Worm (Caenorhabditis elegans) whole organism, L1 larva: ENCODE data around the gene F31D4.2.

Experiments
- C04F5.9 ChIP-seq: sonication (generic microtip); optimal IDR thresholded peaks from 2 replicates; lab custom pipeline; 2016; ENCODE audit warnings: missing genetic modification characterization, missing compliant biosample characterization
- C16A3.4 ChIP-seq: fragments of 150-350 bp; optimal IDR thresholded peaks from 2 replicates; lab custom pipeline; 2014; ENCODE audit warnings: missing biosample characterization, missing genetic modification characterization
- F16B12.6 ChIP-seq: fragments of 150-350 bp; optimal IDR thresholded peaks from 2 replicates; lab custom pipeline; 2014; ENCODE audit warnings: missing biosample characterization, missing genetic modification characterization
- aha-1 ChIP-seq: fragments of 150-350 bp; optimal IDR thresholded peaks from 2 replicates; lab custom pipeline; 2014; ENCODE audit warnings: missing biosample characterization, missing genetic modification characterization
- aly-2 ChIP-seq: fragments of 150-350 bp; optimal IDR thresholded peaks from 2 replicates; lab custom pipeline; 2014; ENCODE audit warnings: missing biosample characterization, missing genetic modification characterization
- blmp-1 ChIP-seq: fragments of 150-350 bp; optimal IDR thresholded peaks from 2 replicates; lab custom pipeline; 2014; ENCODE audit warnings: missing biosample characterization, missing genetic modification characterization
- ceh-63 ChIP-seq: fragments of 200-800 bp; sonication (Bioruptor generic); optimal IDR thresholded peaks from 2 replicates; lab custom pipeline; 2018; ENCODE audit warnings: mild to moderate bottlenecking, missing genetic modification characterization, missing compliant biosample characterization
- ceh-82 ChIP-seq, 3 experiments: fragments of 150-350 bp in 1 of 3; sonication (generic microtip) in 2 of 3; optimal IDR thresholded peaks; 2 replicates each; lab custom pipeline; 2014 to 2017; ENCODE audit warnings: missing biosample characterization in 3 of 3, missing genetic modification characterization in 3 of 3
- ceh-88 ChIP-seq: fragments of 200-800 bp; sonication (Bioruptor generic); IDR thresholded peaks from 2 replicates; pipeline ENCODE4 v1.3.6; 2022; ENCODE audit warnings: missing genetic modification characterization, missing compliant biosample characterization
- ces-1 ChIP-seq: fragments of 150-350 bp; optimal IDR thresholded peaks from 2 replicates; lab custom pipeline; 2014; ENCODE audit warnings: missing biosample characterization, missing genetic modification reagents, missing genetic modification characterization
- egl-27 ChIP-seq, 2 experiments: fragments of 150-350 bp in 1 of 2; sonication (generic microtip); optimal IDR thresholded peaks; 3 replicates each; lab custom pipeline; 2017 to 2018; ENCODE audit warnings: missing biosample characterization in 2 of 2, missing genetic modification characterization in 2 of 2, missing genetic modification reagents in 2 of 2
- elt-2 ChIP-seq: sonication (generic microtip); optimal IDR thresholded peaks from 2 replicates; lab custom pipeline; 2016; ENCODE audit warnings: missing genetic modification characterization, mild to moderate bottlenecking, inconsistent platforms, missing compliant biosample characterization, missing genetic modification reagents
- ets-5 ChIP-seq: fragments of 200-800 bp; sonication (Bioruptor generic); IDR thresholded peaks from 2 replicates; pipeline ENCODE4 v1.3.6; 2022; ENCODE audit warnings: missing genetic modification characterization, missing compliant biosample characterization
- fkh-4 ChIP-seq: sonication (generic microtip); optimal IDR thresholded peaks from 2 replicates; lab custom pipeline; 2016; ENCODE audit warnings: missing compliant biosample characterization, missing genetic modification characterization, borderline replicate concordance
- grh-1 ChIP-seq: fragments of 200-800 bp; sonication (Bioruptor generic); IDR thresholded peaks from 2 replicates; pipeline ENCODE4 v1.3.6; 2022; ENCODE audit warnings: missing genetic modification reagents, missing genetic modification characterization, missing compliant biosample characterization
- hpl-2 ChIP-seq: fragments of 150-350 bp; optimal IDR thresholded peaks from 2 replicates; lab custom pipeline; 2014; ENCODE audit warnings: missing biosample characterization, missing genetic modification reagents, missing genetic modification characterization
- irx-1 ChIP-seq: sonication (generic microtip); optimal IDR thresholded peaks from 2 replicates; lab custom pipeline; 2016; ENCODE audit warnings: missing genetic modification characterization, missing compliant biosample characterization
- jun-1 ChIP-seq: fragments of 150-350 bp; optimal IDR thresholded peaks from 2 replicates; lab custom pipeline; 2014; ENCODE audit warnings: missing biosample characterization, missing genetic modification reagents, missing genetic modification characterization
- lin-14 ChIP-seq: fragments of 200-800 bp; sonication (Bioruptor generic); optimal IDR thresholded peaks from 2 replicates; lab custom pipeline; 2018; ENCODE audit warnings: mild to moderate bottlenecking, missing genetic modification characterization, moderate library complexity, missing compliant biosample characterization
- lin-15B ChIP-seq: fragments of 150-350 bp; sonication (generic microtip); optimal IDR thresholded peaks from 3 replicates; lab custom pipeline; 2014; ENCODE audit warnings: missing biosample characterization, missing genetic modification characterization
- lin-35 ChIP-seq, 2 experiments: fragments of 150-350 bp; optimal IDR thresholded peaks; 2 replicates each; lab custom pipeline; 2014; ENCODE audit warnings: missing biosample characterization in 2 of 2, missing genetic modification characterization in 2 of 2, missing genetic modification reagents in 2 of 2
- lir-3 ChIP-seq: sonication (generic microtip); optimal IDR thresholded peaks from 2 replicates; lab custom pipeline; 2016; ENCODE audit warnings: mild to moderate bottlenecking, missing genetic modification characterization, moderate library complexity, missing compliant biosample characterization; ENCODE audit not compliant: poor library complexity
- lsy-2 ChIP-seq, 2 experiments: fragments of 150-350 bp; optimal IDR thresholded peaks; 2 replicates each; lab custom pipeline; 2014; ENCODE audit warnings: missing biosample characterization in 2 of 2, missing genetic modification characterization in 2 of 2
- mdl-1 ChIP-seq, 2 experiments: fragments of 150-350 bp; optimal IDR thresholded peaks; 2 replicates each; lab custom pipeline; 2014 to 2017; ENCODE audit warnings: missing biosample characterization in 2 of 2, missing genetic modification characterization in 2 of 2, inconsistent platforms in 1 of 2
- mep-1 ChIP-seq: fragments of 150-350 bp; optimal IDR thresholded peaks from 2 replicates; lab custom pipeline; 2014; ENCODE audit warnings: missing biosample characterization, missing genetic modification characterization
- nhr-11 ChIP-seq: fragments of 150-350 bp; optimal IDR thresholded peaks from 2 replicates; lab custom pipeline; 2014; ENCODE audit warnings: missing biosample characterization, missing genetic modification characterization
- nhr-12 ChIP-seq: sonication (generic microtip); optimal IDR thresholded peaks from 2 replicates; lab custom pipeline; 2017; ENCODE audit warnings: missing biosample characterization, missing genetic modification characterization
- nhr-20 ChIP-seq: sonication (generic microtip); optimal IDR thresholded peaks from 2 replicates; lab custom pipeline; 2016; ENCODE audit warnings: mild to moderate bottlenecking, missing genetic modification characterization, missing compliant biosample characterization
- nhr-28 ChIP-seq: fragments of 150-350 bp; optimal IDR thresholded peaks from 2 replicates; lab custom pipeline; 2014; ENCODE audit warnings: missing biosample characterization, missing genetic modification characterization
- nhr-71 ChIP-seq: sonication (generic microtip); optimal IDR thresholded peaks from 2 replicates; lab custom pipeline; 2016; ENCODE audit warnings: mild to moderate bottlenecking, missing genetic modification characterization, moderate library complexity, missing compliant biosample characterization
- nhr-76 ChIP-seq: sonication (generic microtip); optimal IDR thresholded peaks from 2 replicates; lab custom pipeline; 2017; ENCODE audit warnings: missing biosample characterization, missing genetic modification characterization
- nhr-85 ChIP-seq: sonication (generic microtip); peaks from one replicate; lab custom pipeline; 2016; ENCODE audit warnings: missing genetic modification characterization, inconsistent platforms, missing compliant biosample characterization
- pqm-1 ChIP-seq: sonication (generic microtip); optimal IDR thresholded peaks from 3 replicates; lab custom pipeline; 2017; ENCODE audit warnings: missing biosample characterization, missing genetic modification characterization
- rnt-1 ChIP-seq: sonication (generic microtip); optimal IDR thresholded peaks from 2 replicates; lab custom pipeline; 2016; ENCODE audit warnings: mild to moderate bottlenecking, missing genetic modification characterization, moderate library complexity, missing compliant biosample characterization
- snpc-4 ChIP-seq: fragments of 150-350 bp; optimal IDR thresholded peaks from 2 replicates; lab custom pipeline; 2014; ENCODE audit warnings: missing biosample characterization, missing genetic modification characterization
- snu-23 ChIP-seq: sonication (generic microtip); optimal IDR thresholded peaks from 2 replicates; lab custom pipeline; 2016; ENCODE audit warnings: missing genetic modification characterization, missing compliant biosample characterization
- tbx-2 ChIP-seq: sonication (generic microtip); optimal IDR thresholded peaks from 2 replicates; lab custom pipeline; 2016; ENCODE audit warnings: missing genetic modification characterization, missing compliant biosample characterization
- unc-86 ChIP-seq: sonication (generic microtip); optimal IDR thresholded peaks from 2 replicates; lab custom pipeline; 2016; ENCODE audit warnings: missing genetic modification characterization, missing compliant biosample characterization
- vab-15 ChIP-seq: sonication (generic microtip); optimal IDR thresholded peaks from 2 replicates; lab custom pipeline; 2017; ENCODE audit warnings: missing genotype, mild to moderate bottlenecking, missing genetic modification characterization, missing compliant biosample characterization
- xbp-1 ChIP-seq: sonication (generic microtip); optimal IDR thresholded peaks from 2 replicates; lab custom pipeline; 2016; ENCODE audit warnings: missing genetic modification characterization, missing compliant biosample characterization

The F31D4.2 gene

ce11 chrV:20831867-20832266, 13.5 kb downstream of the F31D4.2 start:
- TF ChIP-seq hpl-2 (GFP tag; lab: Kevin White, UChicago): no peak
- peak; percentile 58 for TF ChIP-seq blmp-1 (tag; lab: Kevin White, UChicago)
- TF ChIP-seq rnt-1 (tag; lab: Kevin White, UChicago): no peak
- peak; percentile 40 for TF ChIP-seq elt-2 (tag; lab: Kevin White, UChicago)
- TF ChIP-seq pqm-1 (tag; lab: Kevin White, UChicago): no peak
- TF ChIP-seq nhr-12 (tag; lab: Kevin White, UChicago): no peak
- peak in 1 of 2 experiments; percentile 32 for TF ChIP-seq lin-35 (GFP tag; optimal IDR thresholded peaks at IDR 0.05; lab: Kevin White, UChicago)
- no peak for TF ChIP-seq nhr-28 (tag; lab: Kevin White, UChicago)
- peak; percentile 34 for TF ChIP-seq nhr-85 (tag; lab: Kevin White, UChicago)
- peak in 1 of 2 experiments; percentile 31 for TF ChIP-seq lsy-2 (tag; optimal IDR thresholded peaks at IDR 0.05; lab: Kevin White, UChicago)
- no peak for TF ChIP-seq ces-1 (GFP tag; lab: Kevin White, UChicago)
- TF ChIP-seq mdl-1 (tag; optimal IDR thresholded peaks at IDR 0.05; lab: Kevin White, UChicago): peak in 1 of 2 experiments; percentile 18
- no peak for TF ChIP-seq nhr-76 (tag; lab: Kevin White, UChicago)
- no peak for TF ChIP-seq fkh-4 (tag; lab: Kevin White, UChicago)
- TF ChIP-seq nhr-11 (tag; lab: Kevin White, UChicago): no peak
- TF ChIP-seq mep-1 (tag; lab: Kevin White, UChicago): no peak
- TF ChIP-seq nhr-71 (tag; lab: Kevin White, UChicago): no peak
- peak; percentile 4 for TF ChIP-seq nhr-20
- TF ChIP-seq lin-14: peak; percentile 21
- peak; percentile 16 for TF ChIP-seq snu-23

ce11 chrV:20830409-20830808, 14.9 kb downstream of the F31D4.2 start:
- TF ChIP-seq vab-15 (tag; lab: Kevin White, UChicago) (no peak), nhr-11 (tag; lab: Kevin White, UChicago) (no peak), grh-1 (GFP tag; lab: Robert Waterston, UW) (no peak), xbp-1 (no peak), ets-5 (GFP tag; lab: Robert Waterston, UW) (no peak), ceh-82 (tag; optimal IDR thresholded peaks at IDR 0.05; lab: Kevin White, UChicago) (no peak), aha-1 (tag; lab: Kevin White, UChicago) (no peak)

ce11 chrV:20829511-20829910, 15.8 kb downstream of the F31D4.2 start, which contains the start of gene num-1:
Gene num-1, plus strand, starts transcription at chrV:20829811.
- TF ChIP-seq nhr-28 (tag; lab: Kevin White, UChicago) (no peak), tbx-2 (tag; lab: Kevin White, UChicago) (no peak), egl-27 (tag; optimal IDR thresholded peaks at IDR 0.05; lab: Kevin White, UChicago) (no peak), irx-1 (no peak), lin-15B (tag; lab: Kevin White, UChicago) (no peak), ceh-63 (GFP tag; lab: Kevin White, UChicago) (no peak), nhr-11 (tag; lab: Kevin White, UChicago) (no peak), jun-1 (tag; lab: Kevin White, UChicago) (no peak), unc-86 (no peak), hpl-2 (GFP tag; lab: Kevin White, UChicago) (no peak), lir-3 (tag; lab: Kevin White, UChicago) (no peak), snu-23 (no peak), C04F5.9 (tag; lab: Kevin White, UChicago) (no peak), lsy-2 (tag; optimal IDR thresholded peaks at IDR 0.05; lab: Kevin White, UChicago) (no peak), F16B12.6 (tag; lab: Kevin White, UChicago) (no peak), aly-2 (no peak), C16A3.4 (tag; lab: Kevin White, UChicago) (no peak), ceh-88 (GFP tag; lab: Robert Waterston, UW) (no peak), snpc-4 (tag; lab: Kevin White, UChicago) (no peak)
